Worm (Caenorhabditis elegans): ENCODE data around the gene F38B6.7.

- TF ChIP-seq nhr-10 (tag; optimal IDR thresholded peaks at IDR 0.05) (no peak), dmd-9 (GFP tag; IDR thresholded peaks at IDR 0.05) (no peak), attf-4 (tag; optimal IDR thresholded peaks at IDR 0.05) (no peak), ceh-82 (tag; optimal IDR thresholded peaks at IDR 0.05) (no peak), nhr-48 (tag; optimal IDR thresholded peaks at IDR 0.05) (no peak), nhr-28 (tag; optimal IDR thresholded peaks at IDR 0.05) (no peak), unc-130 (GFP tag; optimal IDR thresholded peaks at IDR 0.05) (no peak), nhr-25 (tag; optimal IDR thresholded peaks at IDR 0.05; ENCODE audit: borderline replicate concordance, insufficient read depth) (no peak), rbr-2 (tag; optimal IDR thresholded peaks at IDR 0.05) (no peak)
Observed at ce11 chrX:6668911-6669310, 29.3 kb downstream of the F38B6.7 start, which contains the start of gene nhr-137.

Data from whole organism, L4 larva.